Fruit fly (Drosophila melanogaster): ENCODE results near the gene CG11360.

The CG11360 gene

dm6 chr4:659884-660846 lies 10.8 kb upstream of the CG11360 start, which contains the start of gene gw (continued):
- TF ChIP-seq CG12155 (GFP tag; optimal IDR thresholded peaks at IDR 0.05) (peak; percentile 74), CG14667 (GFP tag; IDR thresholded peaks at IDR 0.05) (no peak), CG11093 (GFP tag; IDR thresholded peaks at IDR 0.05) (no peak; the same call in 2 of the 3 replicates), CG16815 (GFP tag; optimal IDR thresholded peaks at IDR 0.05) (peak; percentile 38), CG13123 (GFP tag; optimal IDR thresholded peaks at IDR 0.05) (peak; percentile 63), Hr3 (GFP tag; optimal IDR thresholded peaks at IDR 0.05) (peak; percentile 77), CG2120 (GFP tag; optimal IDR thresholded peaks at IDR 0.05) (peak; percentile 87), CG11695 (GFP tag; IDR thresholded peaks at IDR 0.05) (peak; percentile 78), Ada2b (GFP tag; IDR thresholded peaks at IDR 0.05) (peak; percentile 77), Jarid2 (GFP tag; optimal IDR thresholded peaks at IDR 0.05) (no peak), CG5180 (GFP tag; optimal IDR thresholded peaks at IDR 0.05) (no peak), hth (optimal IDR thresholded peaks at IDR 0.05) (no peak), CG4404 (GFP tag; IDR thresholded peaks at IDR 0.05) (no peak), ap (GFP tag; IDR thresholded peaks at IDR 0.05) (no peak), vvl (GFP tag; IDR thresholded peaks at IDR 0.05) (peak; percentile 82), gro (GFP tag; optimal IDR thresholded peaks at IDR 0.05) (peak; percentile 78), grau (tag; optimal IDR thresholded peaks at IDR 0.05) (no peak), gcm2 (GFP tag; optimal IDR thresholded peaks at IDR 0.05) (peak; percentile 51), da (GFP tag; optimal IDR thresholded peaks at IDR 0.05) (peak; percentile 21), Bdp1 (GFP tag; optimal IDR thresholded peaks at IDR 0.05) (no peak), lmd (GFP tag; IDR thresholded peaks at IDR 0.05) (no peak), CG7963 (GFP tag; IDR thresholded peaks at IDR 0.05; ENCODE audit: partially characterized antibody) (no peak; the same call in 2 of the 3 replicates), stc (GFP tag; IDR thresholded peaks at IDR 0.05) (peak; percentile 80; the same call in 1 of the 2 replicates), CG13296 (GFP tag; optimal IDR thresholded peaks at IDR 0.05) (peak; percentile 69), CG17802 (tag; optimal IDR thresholded peaks at IDR 0.05) (peak; percentile 100), Pdp1 (GFP tag; optimal IDR thresholded peaks at IDR 0.05) (peak; percentile 82 to 99), Tbp (GFP tag; optimal IDR thresholded peaks at IDR 0.05) (no peak), toy (GFP tag; IDR thresholded peaks at IDR 0.05) (no peak), Dip3 (GFP tag; optimal IDR thresholded peaks at IDR 0.05) (peak; percentile 79), CG10462 (GFP tag; optimal IDR thresholded peaks at IDR 0.05) (peak; percentile 54), CG15073 (GFP tag; optimal IDR thresholded peaks at IDR 0.05) (no peak), inv (GFP tag; IDR thresholded peaks at IDR 0.05; ENCODE audit: partially characterized antibody) (peak; percentile 72), CG32532 (GFP tag; IDR thresholded peaks at IDR 0.05) (peak; percentile 76; the same call in 1 of the 2 replicates), CG1792 (GFP tag; optimal IDR thresholded peaks at IDR 0.05) (peak; percentile 50), bsh (GFP tag; optimal IDR thresholded peaks at IDR 0.05) (peak in 1 of 2 experiments; percentile 85), CG30431 (GFP tag; optimal IDR thresholded peaks at IDR 0.05) (no peak), Camta (GFP tag; optimal IDR thresholded peaks at IDR 0.05) (peak; percentile 71), bigmax (GFP tag; optimal IDR thresholded peaks at IDR 0.05) (peak; percentile 98), slp2 (GFP tag; optimal IDR thresholded peaks at IDR 0.05) (peak; percentile 43), aop (GFP tag; IDR thresholded peaks at IDR 0.05) (no peak), Side (GFP tag; optimal IDR thresholded peaks at IDR 0.05) (peak; percentile 55), CG16813 (GFP tag; IDR thresholded peaks at IDR 0.05; ENCODE audit: partially characterized antibody) (peak; percentile 75), Optix (GFP tag; IDR thresholded peaks at IDR 0.05) (no peak), CG5953 (GFP tag; IDR thresholded peaks at IDR 0.05) (peak; percentile 71), Vsx1 (GFP tag; optimal IDR thresholded peaks at IDR 0.05) (peak; percentile 53), CG34422 (GFP tag; IDR thresholded peaks at IDR 0.05) (peak; percentile 65; the same call in 2 of the 3 replicates), CG9876 (GFP tag; optimal IDR thresholded peaks at IDR 0.05) (peak; percentile 27), CG12236 (GFP tag; optimal IDR thresholded peaks at IDR 0.05) (peak; percentile 61), chif (GFP tag; optimal IDR thresholded peaks at IDR 0.05) (peak; percentile 67 to 83)
